Worm (Caenorhabditis elegans): ENCODE measurements around the gene Y69A2AR.12.

Y69A2AR.12 gene

DNA sequence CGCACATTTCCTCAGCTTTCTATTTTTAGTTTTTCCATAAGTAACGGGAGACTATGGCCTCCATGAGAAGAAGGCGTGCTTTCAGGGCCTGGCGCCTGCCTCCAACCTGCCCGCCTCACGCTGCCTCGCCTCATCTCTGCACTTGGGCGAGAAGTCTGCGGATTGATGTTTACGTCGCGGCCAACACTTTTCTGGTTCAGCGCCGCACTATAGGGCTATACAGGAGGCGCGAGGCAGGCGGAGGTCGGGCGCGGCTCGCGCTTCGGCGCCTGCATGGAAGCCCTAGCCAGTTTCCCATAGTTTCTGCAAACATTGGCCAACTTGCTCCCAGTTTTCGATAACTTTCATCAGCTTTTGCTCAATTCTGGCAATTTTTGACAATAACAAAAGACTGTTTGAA, 4.7 kb downstream of the Y69A2AR.12 start (continued):
- TF ChIP-seq ceh-20 (GFP tag; IDR thresholded peaks at IDR 0.05) (no peak), nhr-42 (GFP tag; IDR thresholded peaks at IDR 0.05) (0 out of 2 replicates have a peak, but pooled peaks have one; percentile 10), ces-1 (GFP tag; optimal IDR thresholded peaks at IDR 0.05) (no peak), ztf-11 (tag; optimal IDR thresholded peaks at IDR 0.05) (no peak), Y5F2A.4 (GFP tag; optimal IDR thresholded peaks at IDR 0.05) (no peak), nhr-48 (tag; optimal IDR thresholded peaks at IDR 0.05) (no peak), T26A8.4 (GFP tag; IDR thresholded peaks at IDR 0.05) (no peak), tra-1 (GFP tag; IDR thresholded peaks at IDR 0.05) (no peak), F37D6.2 (tag; optimal IDR thresholded peaks at IDR 0.05) (no peak), dve-1 (tag; optimal IDR thresholded peaks at IDR 0.05; ENCODE audit: insufficient read depth) (no peak), zip-2 (tag; optimal IDR thresholded peaks at IDR 0.05) (no peak), pha-4 (GFP tag; IDR thresholded peaks at IDR 0.05) (peak; percentile 29; the same call in 1 of the 2 replicates), pha-4 (tag; optimal IDR thresholded peaks at IDR 0.05) (no peak), lir-3 (tag; optimal IDR thresholded peaks at IDR 0.05) (no peak), set-16 (GFP tag; IDR thresholded peaks at IDR 0.05) (peak; percentile 91), daf-8 (GFP tag; IDR thresholded peaks at IDR 0.05) (no peak), rbr-2 (tag; optimal IDR thresholded peaks at IDR 0.05) (no peak), nhr-77 (tag; optimal IDR thresholded peaks at IDR 0.05) (no peak), skn-1 (tag; optimal IDR thresholded peaks at IDR 0.05) (no peak), ceh-44 (GFP tag; IDR thresholded peaks at IDR 0.05) (no peak)

- TF ChIP-seq hlh-30 (tag; optimal IDR thresholded peaks at IDR 0.05; ENCODE audit: insufficient read depth) (no peak), daf-16 (GFP tag; optimal IDR thresholded peaks at IDR 0.05) (no peak), daf-16 (tag; optimal IDR thresholded peaks at IDR 0.05) (no peak), daf-19 (GFP tag; conservative IDR thresholded peaks at IDR 0.05) (no peak), pha-4 (GFP tag; IDR thresholded peaks at IDR 0.05) (no peak), pha-4 (tag; optimal IDR thresholded peaks at IDR 0.05) (no peak), attf-4 (tag; optimal IDR thresholded peaks at IDR 0.05) (no peak), T20F7.1 (GFP tag; optimal IDR thresholded peaks at IDR 0.05) (no peak), ama-1 (optimal IDR thresholded peaks at IDR 0.05) (no peak), ceh-62 (tag; optimal IDR thresholded peaks at IDR 0.05) (no peak), tra-1 (GFP tag; IDR thresholded peaks at IDR 0.05) (no peak), F37D6.2 (tag; optimal IDR thresholded peaks at IDR 0.05) (no peak), ceh-32 (tag; optimal IDR thresholded peaks at IDR 0.05; ENCODE audit: poor library complexity) (no peak), F26F4.8 (GFP tag; conservative IDR thresholded peaks at IDR 0.05) (no peak), skn-1 (tag; optimal IDR thresholded peaks at IDR 0.05) (no peak), nhr-111 (GFP tag; optimal IDR thresholded peaks at IDR 0.05) (no peak), R02D3.7 (tag; optimal IDR thresholded peaks at IDR 0.05) (no peak), nhr-25 (tag; optimal IDR thresholded peaks at IDR 0.05; ENCODE audit: borderline replicate concordance, insufficient read depth) (no peak), jun-1 (tag; optimal IDR thresholded peaks at IDR 0.05) (no peak), ztf-11 (tag; optimal IDR thresholded peaks at IDR 0.05) (no peak)
Measured at ce11 chrIV:2581483-2581882, 13.1 kb downstream of the Y69A2AR.12 start, which contains the start of gene nhr-242. TSS of gene nhr-242 (minus strand) at chrIV:2581583.

ce11 chrIV:2597417-2597816, 29.0 kb downstream of the Y69A2AR.12 start, which contains the start of gene Y69A2AR.47:
TSS of gene Y69A2AR.47 (plus strand) at chrIV:2597717.
- TF ChIP-seq nhr-42 (GFP tag; IDR thresholded peaks at IDR 0.05) = no peak
- no peak for TF ChIP-seq T20F7.1 (GFP tag; optimal IDR thresholded peaks at IDR 0.05)
- TF ChIP-seq nhr-41 (GFP tag; IDR thresholded peaks at IDR 0.05) = no peak
- no peak for TF ChIP-seq snpc-1.2 (GFP tag; IDR thresholded peaks at IDR 0.05)
- no peak for TF ChIP-seq lin-39 (tag; optimal IDR thresholded peaks at IDR 0.05)
- TF ChIP-seq ctbp-1 (GFP tag; IDR thresholded peaks at IDR 0.05) = no peak
- TF ChIP-seq mxl-3 (GFP tag; optimal IDR thresholded peaks at IDR 0.05) = no peak
- no peak for TF ChIP-seq ZK337.2 (GFP tag; IDR thresholded peaks at IDR 0.05)

Measured in whole organism, L4 larva.